Worm (Caenorhabditis elegans) whole organism, L1 larva: ENCODE results near the gene vps-24.

Source experiments
- ces-1 ChIP-seq: fragments of 150-350 bp; optimal IDR thresholded peaks from 2 replicates; lab custom pipeline; 2014; ENCODE audit warnings: missing biosample characterization, missing genetic modification reagents, missing genetic modification characterization
- efl-3 ChIP-seq: fragments of 200-800 bp; sonication (Bioruptor generic); optimal IDR thresholded peaks from 2 replicates; lab custom pipeline; 2018; ENCODE audit warnings: mild to moderate bottlenecking, missing genetic modification characterization, missing compliant biosample characterization
- egl-13 ChIP-seq: sonication (generic microtip); optimal IDR thresholded peaks from 2 replicates; lab custom pipeline; 2016; ENCODE audit warnings: missing genotype, missing genetic modification reagents, missing genetic modification characterization, missing compliant biosample characterization
- nhr-20 ChIP-seq: sonication (generic microtip); optimal IDR thresholded peaks from 2 replicates; lab custom pipeline; 2016; ENCODE audit warnings: mild to moderate bottlenecking, missing genetic modification characterization, missing compliant biosample characterization
- nhr-90 ChIP-seq: sonication (generic microtip); optimal IDR thresholded peaks from 2 replicates; lab custom pipeline; 2016; ENCODE audit warnings: mild to moderate bottlenecking, missing genetic modification characterization, missing compliant biosample characterization; ENCODE audit not compliant: poor library complexity
- pqm-1 ChIP-seq: sonication (generic microtip); optimal IDR thresholded peaks from 3 replicates; lab custom pipeline; 2017; ENCODE audit warnings: missing biosample characterization, missing genetic modification characterization
- unc-130 ChIP-seq: fragments of 150-350 bp; optimal IDR thresholded peaks from 2 replicates; lab custom pipeline; 2017; ENCODE audit warnings: missing biosample characterization, missing genetic modification characterization, inconsistent platforms
- unc-62 ChIP-seq: fragments of 150-350 bp; optimal IDR thresholded peaks from 2 replicates; lab custom pipeline; 2014; ENCODE audit warnings: missing biosample characterization, missing genetic modification reagents, missing genetic modification characterization
- zag-1 ChIP-seq: fragments of 150-350 bp; optimal IDR thresholded peaks from 2 replicates; lab custom pipeline; 2014; ENCODE audit warnings: missing biosample characterization, missing genetic modification characterization

- TF ChIP-seq nhr-90 (tag; lab: Kevin White, UChicago) (no peak), unc-130 (tag; lab: Kevin White, UChicago) (no peak), unc-62 (GFP tag; lab: Kevin White, UChicago) (no peak), zag-1 (tag; lab: Kevin White, UChicago) (no peak), pqm-1 (no peak), egl-13 (tag; lab: Kevin White, UChicago) (no peak), efl-3 (GFP tag; lab: Kevin White, UChicago) (no peak), nhr-20 (tag; lab: Kevin White, UChicago) (no peak), ces-1 (GFP tag; lab: Kevin White, UChicago) (no peak)
Measured at ce11 chrII:5003660-5004059, 9.9 kb downstream of the vps-24 start, which contains the start of gene F59A6.10.
